Worm (Caenorhabditis elegans) whole organism, L3 larva: ENCODE measurements around the gene unc-78.

Experiments used
- elt-2 ChIP-seq: sonication (generic microtip); optimal IDR thresholded peaks from 2 replicates; lab custom pipeline; 2016; ENCODE audit warnings: missing genetic modification reagents, mild to moderate bottlenecking, missing genetic modification characterization, missing compliant biosample characterization
- fkh-10 ChIP-seq: sonication (generic microtip); optimal IDR thresholded peaks from 2 replicates; lab custom pipeline; 2017; ENCODE audit warnings: missing biosample characterization, missing genetic modification reagents, missing genetic modification characterization
- nhr-11 ChIP-seq: fragments of 150-350 bp; optimal IDR thresholded peaks from 2 replicates; lab custom pipeline; 2014; ENCODE audit warnings: missing biosample characterization, missing genetic modification characterization
- nhr-77 ChIP-seq: fragments of 150-350 bp; optimal IDR thresholded peaks from 2 replicates; lab custom pipeline; 2014; ENCODE audit warnings: missing biosample characterization, missing genetic modification characterization

ce11 chrX:3399917-3400316 is 11.5 kb downstream of the unc-78 start, which contains the start of gene cht-1:
- TF ChIP-seq fkh-10 (GFP tag; lab: Kevin White, UChicago), result no peak
- TF ChIP-seq elt-2, result no peak
- no peak for TF ChIP-seq nhr-11
- TF ChIP-seq nhr-77 (tag; lab: Kevin White, UChicago), result no peak
